Fruit fly (Drosophila melanogaster): ENCODE results near the gene CG7514.

CG7514 gene

DNA sequence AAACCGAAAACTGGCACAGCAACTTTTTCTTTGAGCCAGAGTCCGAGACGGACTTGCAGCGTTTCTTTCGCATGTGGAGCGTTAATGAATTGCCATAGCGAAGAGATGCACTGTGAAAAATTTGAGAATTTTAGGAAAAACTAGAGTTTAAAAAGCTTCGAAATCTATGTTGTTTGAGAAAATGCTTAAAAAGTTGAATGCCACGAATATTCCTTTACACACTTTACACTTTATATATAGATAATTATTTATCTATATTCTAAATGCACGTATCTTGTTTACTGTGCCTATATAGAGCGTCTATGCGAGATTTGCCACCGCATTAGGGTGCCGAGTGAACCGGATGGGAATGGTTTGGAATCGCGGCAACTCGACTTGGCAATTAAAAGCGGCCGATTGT is 33.3 kb upstream of the CG7514 start (continued):
- TF ChIP-seq dac (GFP tag; optimal IDR thresholded peaks at IDR 0.05) (peak; percentile 74), Eip75B (GFP tag; optimal IDR thresholded peaks at IDR 0.05) (peak; percentile 72), CG31627 (GFP tag; optimal IDR thresholded peaks at IDR 0.05) (no peak), Eip93F (GFP tag; optimal IDR thresholded peaks at IDR 0.05) (no peak), CG11294 (GFP tag; IDR thresholded peaks at IDR 0.05) (peak; percentile 75), Smox (GFP tag; optimal IDR thresholded peaks at IDR 0.05) (no peak), CG10669 (GFP tag; optimal IDR thresholded peaks at IDR 0.05) (peak; percentile 40), CG8632 (GFP tag; optimal IDR thresholded peaks at IDR 0.05) (peak; percentile 65), CG6276 (GFP tag; optimal IDR thresholded peaks at IDR 0.05) (peak; percentile 89), Ets21C (GFP tag; optimal IDR thresholded peaks at IDR 0.05) (no peak), fd85E (GFP tag; optimal IDR thresholded peaks at IDR 0.05) (no peak), Hr4 (GFP tag; optimal IDR thresholded peaks at IDR 0.05) (peak; percentile 82), CG11762 (GFP tag; optimal IDR thresholded peaks at IDR 0.05; ENCODE audit: insufficient read depth) (peak; percentile 55), CG6163 (GFP tag; IDR thresholded peaks at IDR 0.05) (peak; percentile 90), cyc (GFP tag; optimal IDR thresholded peaks at IDR 0.05) (no peak), Lpt (GFP tag; optimal IDR thresholded peaks at IDR 0.05) (peak; percentile 83), CG6854 (GFP tag; optimal IDR thresholded peaks at IDR 0.05) (no peak), fd59A (GFP tag; optimal IDR thresholded peaks at IDR 0.05) (peak; percentile 36), achi (GFP tag; optimal IDR thresholded peaks at IDR 0.05) (peak; percentile 80), ss (GFP tag; optimal IDR thresholded peaks at IDR 0.05) (peak; percentile 36 to 37), CG15336 (GFP tag; IDR thresholded peaks at IDR 0.05) (peak; percentile 94), acj6 (GFP tag; optimal IDR thresholded peaks at IDR 0.05) (peak; percentile 76), lz (GFP tag; optimal IDR thresholded peaks at IDR 0.05) (no peak), Hr38 (GFP tag; optimal IDR thresholded peaks at IDR 0.05) (no peak), vri (GFP tag; optimal IDR thresholded peaks at IDR 0.05) (no peak), CG9139 (GFP tag; optimal IDR thresholded peaks at IDR 0.05) (no peak), CG34406 (GFP tag; optimal IDR thresholded peaks at IDR 0.05) (peak; percentile 68), eg (GFP tag; IDR thresholded peaks at IDR 0.05) (peak; percentile 93), CG16779 (tag; optimal IDR thresholded peaks at IDR 0.05) (peak; percentile 60), CG1621 (tag; optimal IDR thresholded peaks at IDR 0.05) (peak; percentile 31), OdsH (GFP tag; optimal IDR thresholded peaks at IDR 0.05) (peak; percentile 84), esn (GFP tag; optimal IDR thresholded peaks at IDR 0.05) (peak; percentile 24), CG10631 (GFP tag; optimal IDR thresholded peaks at IDR 0.05) (peak; percentile 80), CG8319 (GFP tag; optimal IDR thresholded peaks at IDR 0.05) (peak; percentile 17), fkh (GFP tag; optimal IDR thresholded peaks at IDR 0.05) (no peak), CG32006 (GFP tag; optimal IDR thresholded peaks at IDR 0.05) (peak; percentile 91), Gug (GFP tag; IDR thresholded peaks at IDR 0.05) (peak; percentile 89)

dm6 chr3L:4720510-4721157 is 32.1 kb upstream of the CG7514 start:
- TF ChIP-seq Eip78C (GFP tag) (peak; percentile 74), CG31627 (GFP tag; optimal IDR thresholded peaks at IDR 0.05) (no peak), CG8119 (GFP tag; IDR thresholded peaks at IDR 0.05) (peak; percentile 52; the same call in 2 of the 3 replicates), CG15336 (GFP tag; IDR thresholded peaks at IDR 0.05) (peak; percentile 73), Hr4 (GFP tag; optimal IDR thresholded peaks at IDR 0.05) (peak; percentile 45), fd59A (GFP tag; optimal IDR thresholded peaks at IDR 0.05) (no peak), CG6276 (GFP tag; optimal IDR thresholded peaks at IDR 0.05) (peak; percentile 36), CG32006 (GFP tag; optimal IDR thresholded peaks at IDR 0.05) (peak; percentile 59), eg (GFP tag; IDR thresholded peaks at IDR 0.05) (peak; percentile 44; the same call in 1 of the 3 replicates)

- no peak for TF ChIP-seq esn (GFP tag; optimal IDR thresholded peaks at IDR 0.05)
- no peak for TF ChIP-seq CG4318 (GFP tag; optimal IDR thresholded peaks at IDR 0.05)
- TF ChIP-seq CG34406 (GFP tag; optimal IDR thresholded peaks at IDR 0.05), result no peak
- TF ChIP-seq Eip75B (GFP tag; optimal IDR thresholded peaks at IDR 0.05), result peak; percentile 67
- no peak for TF ChIP-seq CG31627 (GFP tag; optimal IDR thresholded peaks at IDR 0.05)
- TF ChIP-seq fd85E (GFP tag; optimal IDR thresholded peaks at IDR 0.05), result no peak
- TF ChIP-seq pdm3 (GFP tag; optimal IDR thresholded peaks at IDR 0.05), result no peak
- TF ChIP-seq CG10669 (GFP tag; optimal IDR thresholded peaks at IDR 0.05), result no peak
- no peak for TF ChIP-seq CG32006 (GFP tag; optimal IDR thresholded peaks at IDR 0.05)
- no peak for TF ChIP-seq CG10631 (GFP tag; optimal IDR thresholded peaks at IDR 0.05)
- TF ChIP-seq CG6163 (GFP tag; IDR thresholded peaks at IDR 0.05), result peak; percentile 27; the same call in 2 of the 3 replicates
- TF ChIP-seq CG15336 (GFP tag; IDR thresholded peaks at IDR 0.05), result no peak
- TF ChIP-seq CG11762 (GFP tag; optimal IDR thresholded peaks at IDR 0.05; ENCODE audit: insufficient read depth), result no peak
- no peak for TF ChIP-seq Hr38 (GFP tag; optimal IDR thresholded peaks at IDR 0.05)
- no peak for TF ChIP-seq spab (GFP tag; optimal IDR thresholded peaks at IDR 0.05)
- TF ChIP-seq CG6276 (GFP tag; optimal IDR thresholded peaks at IDR 0.05), result peak; percentile 13
- TF ChIP-seq Sox15 (GFP tag; optimal IDR thresholded peaks at IDR 0.05), result no peak
- no peak for TF ChIP-seq Met (GFP tag; optimal IDR thresholded peaks at IDR 0.05)
- TF ChIP-seq Ets21C (GFP tag; optimal IDR thresholded peaks at IDR 0.05), result no peak
- no peak for TF ChIP-seq Hr4 (GFP tag; optimal IDR thresholded peaks at IDR 0.05)
- no peak for TF ChIP-seq cyc (GFP tag; optimal IDR thresholded peaks at IDR 0.05)
- no peak for TF ChIP-seq dac (GFP tag; optimal IDR thresholded peaks at IDR 0.05)
- TF ChIP-seq CG8119 (GFP tag; IDR thresholded peaks at IDR 0.05), result no peak
- no peak for TF ChIP-seq vri (GFP tag; optimal IDR thresholded peaks at IDR 0.05)
- TF ChIP-seq Eip78C (GFP tag), result peak; percentile 35
- no peak for TF ChIP-seq CG11294 (GFP tag; IDR thresholded peaks at IDR 0.05)
Measured at dm6 chr3L:4719743-4720142, 31.2 kb upstream of the CG7514 start.

Data from whole organism, prepupa.